Fruit fly (Drosophila melanogaster) whole organism, embryonic: ENCODE results near the gene janA.
A peak's percentile ranks its signal among the peaks of the same experiment; 100 is the strongest.

Experiments
- Ada2b ChIP-seq: fragments of 200-800 bp; sonication (Bioruptor generic); IDR thresholded peaks from 2 replicates; pipeline ENCODE4 v1.3.6; 2022; ENCODE audit warnings: missing biosample characterization, missing genetic modification characterization
- Adf1 ChIP-seq: fragments of 200-800 bp; sonication (Bioruptor generic); IDR thresholded peaks from 2 replicates; pipeline ENCODE4 v1.3.6; 2022; ENCODE audit warnings: missing biosample characterization, missing genetic modification characterization
- Antp ChIP-seq: fragments of 200-800 bp; sonication (Bioruptor generic); optimal IDR thresholded peaks from 3 replicates; lab custom pipeline; 2016; ENCODE audit warnings: missing biosample characterization, missing genetic modification characterization
- Awh ChIP-seq: fragments of 200-800 bp; sonication (Bioruptor generic); IDR thresholded peaks from 2 replicates; pipeline ENCODE4, ENCODE4 v1.3.6; 2022; ENCODE audit warnings: missing biosample characterization, missing genetic modification characterization
- BEAF-32 ChIP-seq: fragments of 200-800 bp; sonication (Bioruptor generic); optimal IDR thresholded peaks from 3 replicates; lab custom pipeline; 2017; ENCODE audit warnings: missing biosample characterization, missing genetic modification characterization, mild to moderate bottlenecking, moderate library complexity, missing genetic modification reagents
- CG11456 ChIP-seq: fragments of 200-800 bp; sonication (Bioruptor generic); IDR thresholded peaks from 3 replicates; pipeline ENCODE4 v1.3.6; 2022; ENCODE audit warnings: missing biosample characterization, missing genetic modification characterization
- CG13287 ChIP-seq: fragments of 200-800 bp; sonication (Bioruptor generic); IDR thresholded peaks from 2 replicates; pipeline ENCODE4 v1.3.6; 2022; ENCODE audit warnings: missing biosample characterization, missing genetic modification characterization; ENCODE audit not compliant: partially characterized antibody
- CG15601 ChIP-seq: fragments of 200-800 bp; sonication (Bioruptor generic); optimal IDR thresholded peaks from 3 replicates; lab custom pipeline; 2019; ENCODE audit warnings: missing biosample characterization, mild to moderate bottlenecking, missing genetic modification characterization, moderate library complexity
- CG1603 ChIP-seq: fragments of 200-800 bp; sonication (Bioruptor generic); optimal IDR thresholded peaks from 2 replicates; lab custom pipeline; 2019; ENCODE audit warnings: missing biosample characterization, mild to moderate bottlenecking, missing genetic modification characterization, moderate library complexity
- CG1647 ChIP-seq: fragments of 200-800 bp; sonication (Bioruptor generic); optimal IDR thresholded peaks from 3 replicates; lab custom pipeline; 2016; ENCODE audit warnings: missing biosample characterization, missing genetic modification characterization
- CG16815 ChIP-seq: fragments of 200-800 bp; sonication (Bioruptor generic); optimal IDR thresholded peaks from 3 replicates; lab custom pipeline; 2017; ENCODE audit warnings: missing biosample characterization, mild to moderate bottlenecking, missing genetic modification characterization
- CG17802 ChIP-seq: fragments of 200-800 bp; sonication (Bioruptor generic); optimal IDR thresholded peaks from 2 replicates; lab custom pipeline; 2018; ENCODE audit warnings: missing biosample characterization, mild to moderate bottlenecking, missing genetic modification characterization, moderate library complexity
- CG18476 ChIP-seq: fragments of 200-800 bp; sonication (Bioruptor generic); optimal IDR thresholded peaks from 2 replicates; lab custom pipeline; 2016; ENCODE audit warnings: missing biosample characterization, mild to moderate bottlenecking, missing genetic modification characterization
- CG2712 ChIP-seq: fragments of 200-800 bp; optimal IDR thresholded peaks from 3 replicates; lab custom pipeline; 2019; ENCODE audit warnings: missing biosample characterization, mild to moderate bottlenecking, missing genetic modification characterization, moderate library complexity
- CG30403 ChIP-seq: fragments of 200-800 bp; sonication (Bioruptor generic); optimal IDR thresholded peaks from 3 replicates; lab custom pipeline; 2016; ENCODE audit warnings: missing biosample characterization, missing genetic modification characterization
- CG3407 ChIP-seq: fragments of 200-800 bp; sonication (Bioruptor generic); optimal IDR thresholded peaks from 2 replicates; lab custom pipeline; 2018; ENCODE audit warnings: missing biosample characterization, mild to moderate bottlenecking, missing genetic modification characterization
- CG4328 ChIP-seq: fragments of 200-800 bp; sonication (Bioruptor generic); optimal IDR thresholded peaks from 3 replicates; lab custom pipeline; 2017; ENCODE audit warnings: missing biosample characterization, missing genetic modification reagents, missing genetic modification characterization
- CG4617 ChIP-seq: fragments of 200-800 bp; sonication (Bioruptor generic); optimal IDR thresholded peaks from 3 replicates; lab custom pipeline; 2016; ENCODE audit warnings: missing biosample characterization, missing genetic modification characterization, borderline replicate concordance
- CG6854 ChIP-seq: fragments of 200-800 bp; sonication (Bioruptor generic); optimal IDR thresholded peaks from 3 replicates; lab custom pipeline; 2017; ENCODE audit warnings: missing biosample characterization, mild to moderate bottlenecking, missing genetic modification characterization
- CG9215 ChIP-seq: fragments of 200-800 bp; sonication (Bioruptor generic); IDR thresholded peaks from 2 replicates; pipeline ENCODE4 v1.3.6; 2022; ENCODE audit warnings: missing biosample characterization, missing genetic modification characterization
- Camta ChIP-seq: fragments of 200-800 bp; sonication (Bioruptor generic); optimal IDR thresholded peaks from 2 replicates; lab custom pipeline; 2016; ENCODE audit warnings: missing biosample characterization, missing genetic modification characterization
- Dad ChIP-seq: fragments of 200-800 bp; sonication (Bioruptor generic); optimal IDR thresholded peaks from 3 replicates; lab custom pipeline; 2016; ENCODE audit warnings: missing biosample characterization, missing genetic modification characterization
- Dfd ChIP-seq, 2 experiments: fragments of >200 bp; optimal IDR thresholded peaks; 2 replicates each; lab custom pipeline; 2017; ENCODE audit warnings: missing biosample characterization in 2 of 2, missing genetic modification characterization in 2 of 2
- E2f1 ChIP-seq: fragments of 200-800 bp; sonication (Bioruptor generic); IDR thresholded peaks from 2 replicates; pipeline ENCODE4 v1.3.6; 2022; ENCODE audit warnings: missing biosample characterization, missing genetic modification characterization
- MESR4 ChIP-seq: fragments of 200-800 bp; sonication (Bioruptor generic); optimal IDR thresholded peaks from 2 replicates; lab custom pipeline; 2018; ENCODE audit warnings: missing biosample characterization, mild to moderate bottlenecking, missing genetic modification characterization, moderate library complexity
- Mad ChIP-seq: fragments of 200-800 bp; sonication (Bioruptor generic); optimal IDR thresholded peaks from 2 replicates; lab custom pipeline; 2016; ENCODE audit warnings: missing biosample characterization, missing genetic modification characterization
- Max ChIP-seq: fragments of 200-800 bp; sonication (Bioruptor generic); optimal IDR thresholded peaks from 2 replicates; lab custom pipeline; 2016; ENCODE audit warnings: missing biosample characterization, mild to moderate bottlenecking, missing genetic modification characterization
- Optix ChIP-seq: fragments of 200-800 bp; sonication (Bioruptor generic); IDR thresholded peaks from 3 replicates; pipeline ENCODE4 v1.3.6; 2022; ENCODE audit warnings: missing biosample characterization, missing genetic modification characterization
- Ptx1 ChIP-seq: fragments of 200-800 bp; sonication (Bioruptor generic); IDR thresholded peaks from 2 replicates; pipeline ENCODE4 v1.3.6; 2022; ENCODE audit warnings: missing biosample characterization, missing genetic modification characterization
- Rx ChIP-seq: fragments of 200-800 bp; sonication (Bioruptor generic); IDR thresholded peaks from 2 replicates; pipeline ENCODE4 v1.3.6; 2022; ENCODE audit warnings: missing biosample characterization, missing genetic modification characterization
- caup ChIP-seq: fragments of 200-800 bp; sonication (Bioruptor generic); optimal IDR thresholded peaks from 3 replicates; lab custom pipeline; 2017; ENCODE audit warnings: missing biosample characterization, mild to moderate bottlenecking, missing genetic modification characterization, moderate library complexity; ENCODE audit not compliant: severe bottlenecking
- chif ChIP-seq, 2 experiments: fragments of 200-800 bp; sonication (Bioruptor generic); optimal IDR thresholded peaks; 3 replicates each; lab custom pipeline; 2016; ENCODE audit warnings: missing biosample characterization in 2 of 2, missing genetic modification characterization in 2 of 2
- croc ChIP-seq: fragments of 200-800 bp; sonication (Bioruptor generic); conservative IDR thresholded peaks from 3 replicates; pipeline ENCODE4 v1.3.6; 2022; ENCODE audit warnings: missing biosample characterization, missing genetic modification characterization
- dimm ChIP-seq: fragments of 200-800 bp; sonication (Bioruptor generic); IDR thresholded peaks from 2 replicates; pipeline ENCODE4 v1.3.6; 2022; ENCODE audit warnings: missing biosample characterization, missing genetic modification characterization
- eyg ChIP-seq: fragments of 200-800 bp; sonication (Bioruptor generic); optimal IDR thresholded peaks from 3 replicates; lab custom pipeline; 2016; ENCODE audit warnings: missing biosample characterization, missing genetic modification characterization
- fru ChIP-seq: fragments of >200 bp; optimal IDR thresholded peaks from 2 replicates; lab custom pipeline; 2017
- fu2 ChIP-seq: fragments of 200-800 bp; sonication (Bioruptor generic); optimal IDR thresholded peaks from 2 replicates; lab custom pipeline; 2016; ENCODE audit warnings: missing biosample characterization, missing genetic modification characterization
- hth ChIP-seq: fragments of >200 bp; optimal IDR thresholded peaks from 2 replicates; lab custom pipeline; 2017; ENCODE audit warnings: inconsistent platforms
- lmd ChIP-seq: fragments of 200-800 bp; sonication (Bioruptor generic); IDR thresholded peaks from 2 replicates; pipeline ENCODE4 v1.3.6; 2022; ENCODE audit warnings: missing biosample characterization, missing genetic modification characterization
- lola ChIP-seq, 3 experiments: fragments of >200 bp in 2 of 3; fragments of 200-800 bp in 1 of 3; sonication (Bioruptor generic) in 1 of 3; optimal IDR thresholded peaks; 2 replicates each; lab custom pipeline; 2017 to 2019; ENCODE audit warnings: missing biosample characterization in 3 of 3, missing genetic modification characterization in 3 of 3, mild to moderate bottlenecking in 1 of 3, moderate library complexity in 1 of 3
- lov ChIP-seq, 2 experiments: fragments of 200-800 bp in 1 of 2; fragments of >200 bp in 1 of 2; sonication (Bioruptor generic) in 1 of 2; IDR thresholded peaks in 1 of 2; optimal IDR thresholded peaks in 1 of 2; 2 replicates in 1 of 2; 3 replicates in 1 of 2; pipeline versions ENCODE4 v1.3.6 to Lab custom; 2017 to 2022; ENCODE audit warnings: missing biosample characterization in 1 of 2, missing genetic modification characterization in 1 of 2
- ro ChIP-seq: fragments of 200-800 bp; sonication (Bioruptor generic); IDR thresholded peaks from 2 replicates; pipeline ENCODE4 v1.3.6; 2022; ENCODE audit warnings: missing biosample characterization, missing genetic modification characterization
- sc ChIP-seq, 3 experiments: fragments of >200 bp in 2 of 3; fragments of 200-800 bp in 1 of 3; sonication (Bioruptor generic) in 1 of 3; optimal IDR thresholded peaks; 2 replicates in 2 of 3; 3 replicates in 1 of 3; lab custom pipeline; 2017; ENCODE audit warnings: mild to moderate bottlenecking in 1 of 3, missing biosample characterization in 1 of 3, missing genetic modification characterization in 1 of 3, missing genetic modification reagents in 1 of 3
- scrt ChIP-seq: fragments of 200-800 bp; sonication (Bioruptor generic); optimal IDR thresholded peaks from 2 replicates; lab custom pipeline; 2018; ENCODE audit warnings: missing biosample characterization, mild to moderate bottlenecking, missing genetic modification characterization, moderate library complexity
- so ChIP-seq: fragments of 200-800 bp; sonication (Bioruptor generic); IDR thresholded peaks from 3 replicates; pipeline ENCODE4 v1.3.6; 2022; ENCODE audit warnings: missing biosample characterization, missing genetic modification characterization
- stwl ChIP-seq: fragments of 200-800 bp; sonication (Bioruptor generic); optimal IDR thresholded peaks from 3 replicates; lab custom pipeline; 2018; ENCODE audit warnings: missing biosample characterization, mild to moderate bottlenecking, missing genetic modification characterization, moderate library complexity
- tap ChIP-seq: fragments of 200-800 bp; optimal IDR thresholded peaks from 3 replicates; lab custom pipeline; 2019; ENCODE audit warnings: missing biosample characterization, mild to moderate bottlenecking, missing genetic modification characterization, moderate library complexity
- tin ChIP-seq: fragments of 200-800 bp; sonication (Bioruptor generic); optimal IDR thresholded peaks from 3 replicates; lab custom pipeline; 2016; ENCODE audit warnings: missing biosample characterization, missing genetic modification characterization
- ttk ChIP-seq: fragments of 200-800 bp; sonication (Bioruptor generic); IDR thresholded peaks from 2 replicates; pipeline ENCODE4 v2.1.2; 2022; ENCODE audit warnings: missing biosample characterization, missing genetic modification characterization
- tup ChIP-seq: fragments of 200-800 bp; sonication (Bioruptor generic); optimal IDR thresholded peaks from 2 replicates; lab custom pipeline; 2016; ENCODE audit warnings: missing biosample characterization, mild to moderate bottlenecking, missing genetic modification characterization, moderate library complexity

Gene janA

DNA sequence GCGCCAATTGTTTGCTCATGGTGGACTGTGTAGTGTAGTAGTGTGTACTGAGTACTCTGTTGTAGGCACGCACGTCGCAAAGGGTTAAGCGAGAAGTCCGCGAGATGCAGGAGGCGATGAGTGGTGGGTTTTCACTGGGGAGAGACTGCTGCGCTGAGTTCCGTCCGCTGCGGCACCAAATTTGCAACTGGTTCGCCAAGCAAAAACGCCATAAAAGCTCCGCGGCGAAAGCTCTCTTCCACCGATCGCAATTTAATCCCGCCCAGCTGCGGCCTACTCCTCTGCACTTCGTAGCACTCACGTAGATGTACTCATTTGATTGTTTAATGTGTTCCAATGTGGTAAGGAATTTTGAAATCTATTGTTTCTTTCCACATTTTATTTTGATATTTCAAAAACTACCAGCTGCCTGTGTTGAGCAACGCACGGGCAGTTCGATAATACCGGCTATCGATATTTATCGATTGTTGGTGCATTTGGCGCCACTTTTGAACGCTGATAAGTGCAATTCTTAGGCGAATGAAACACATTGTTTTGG lies 24.3 kb downstream of the janA start, which contains the start of gene CG7920:
CG7920 (minus strand) TSS at position 308 of the 538 bp plus-strand sequence.
- TF ChIP-seq dimm (GFP tag; lab: Robert Waterston, UW) (no peak; the same call in 1 of the 2 replicates), Dad (GFP tag; lab: Kevin White, UChicago) (no peak), CG6854 (GFP tag; lab: Kevin White, UChicago) (peak; percentile 43), MESR4 (GFP tag; lab: Kevin White, UChicago) (peak; percentile 26), ro (GFP tag; lab: Robert Waterston, UW) (no peak), CG13287 (GFP tag; lab: Robert Waterston, UW) (peak; percentile 89), ttk (GFP tag; lab: Robert Waterston, UW) (no peak), lov (optimal IDR thresholded peaks at IDR 0.05; lab: Kevin White, UChicago) (no peak), lov (GFP tag; IDR thresholded peaks at IDR 0.05; lab: Robert Waterston, UW) (no peak), Adf1 (GFP tag; lab: Robert Waterston, UW) (no peak; the same call in 1 of the 2 replicates), stwl (tag; lab: Kevin White, UChicago) (peak; percentile 44), CG4328 (GFP tag; lab: Kevin White, UChicago) (no peak), CG16815 (GFP tag; lab: Kevin White, UChicago) (no peak), CG1603 (tag; lab: Kevin White, UChicago) (peak; percentile 63), fru (lab: Kevin White, UChicago) (no peak), tup (GFP tag; lab: Kevin White, UChicago) (no peak), CG3407 (GFP tag; lab: Kevin White, UChicago) (no peak), CG17802 (tag; lab: Kevin White, UChicago) (no peak), CG2712 (peak; percentile 6), CG4617 (GFP tag; lab: Kevin White, UChicago) (no peak), Max (no peak), CG15601 (tag; lab: Kevin White, UChicago) (no peak), fu2 (GFP tag; lab: Kevin White, UChicago) (no peak), Camta (no peak), tin (GFP tag; lab: Kevin White, UChicago) (peak; percentile 9), caup (GFP tag; lab: Kevin White, UChicago) (peak; percentile 52), Dfd (GFP tag; optimal IDR thresholded peaks at IDR 0.05; lab: Kevin White, UChicago) (no peak), CG18476 (GFP tag; lab: Kevin White, UChicago) (no peak), Awh (GFP tag; lab: Robert Waterston, UW) (no peak), so (GFP tag; lab: Robert Waterston, UW) (no peak), croc (no peak), scrt (GFP tag; lab: Kevin White, UChicago) (peak; percentile 47), Mad (GFP tag; lab: Kevin White, UChicago) (no peak), chif (GFP tag; optimal IDR thresholded peaks at IDR 0.05; lab: Kevin White, UChicago) (no peak), Ada2b (GFP tag; lab: Robert Waterston, UW) (no peak), Ptx1 (GFP tag; lab: Robert Waterston, UW) (0 out of 2 replicates have a peak, but pooled peaks have one; percentile 8), tap (tag; lab: Kevin White, UChicago) (peak; percentile 11), CG11456 (no peak), CG30403 (peak; percentile 22), E2f1 (peak; percentile 6; the same call in 1 of the 2 replicates), sc (optimal IDR thresholded peaks at IDR 0.05; lab: Kevin White, UChicago) (no peak), sc (GFP tag; optimal IDR thresholded peaks at IDR 0.05; lab: Kevin White, UChicago) (no peak), hth (lab: Kevin White, UChicago) (no peak), lmd (no peak), Rx (GFP tag; lab: Robert Waterston, UW) (no peak), CG9215 (GFP tag; lab: Robert Waterston, UW) (no peak), BEAF-32 (GFP tag; lab: Kevin White, UChicago) (peak; percentile 87), CG1647 (GFP tag; lab: Kevin White, UChicago) (no peak), lola (GFP tag; optimal IDR thresholded peaks at IDR 0.05; lab: Kevin White, UChicago) (no peak), eyg (GFP tag; lab: Kevin White, UChicago) (peak; percentile 34), Antp (GFP tag; lab: Kevin White, UChicago) (no peak), Optix (GFP tag; lab: Robert Waterston, UW) (no peak)
